Fruit fly (Drosophila melanogaster): ENCODE measurements around the gene Snapin.

The Snapin gene

dm6 chr2L:2724459-2724858 is 35.0 kb downstream of the Snapin start:
- no peak for TF ChIP-seq CG17801 (GFP tag; optimal IDR thresholded peaks at IDR 0.05; ENCODE audit: partially characterized antibody)

DNA sequence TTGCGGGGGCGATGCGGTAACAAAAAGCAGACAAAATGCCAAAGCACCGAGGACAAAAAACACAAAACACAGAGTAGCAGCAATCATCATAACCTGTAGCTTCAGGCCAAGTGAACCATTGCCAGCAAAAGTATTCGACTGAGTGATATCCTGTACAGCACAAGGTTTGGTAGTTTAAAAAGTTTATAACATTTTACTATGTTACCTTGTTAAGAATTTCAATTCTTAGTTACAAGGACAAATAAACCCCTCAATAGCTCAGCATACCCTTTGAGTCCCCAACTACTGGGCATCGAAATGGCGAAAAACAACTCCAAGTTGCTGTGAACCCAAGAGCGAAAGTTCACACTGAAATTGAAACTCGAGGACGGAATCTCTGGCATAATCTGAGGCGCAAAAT is 36.4 kb downstream of the Snapin start:
- no peak for TF ChIP-seq CG17801 (GFP tag; optimal IDR thresholded peaks at IDR 0.05; ENCODE audit: partially characterized antibody)

dm6 chr2L:2721317-2721716 is 38.2 kb downstream of the Snapin start:
- no peak for TF ChIP-seq CG17801 (GFP tag; optimal IDR thresholded peaks at IDR 0.05; ENCODE audit: partially characterized antibody)

DNA sequence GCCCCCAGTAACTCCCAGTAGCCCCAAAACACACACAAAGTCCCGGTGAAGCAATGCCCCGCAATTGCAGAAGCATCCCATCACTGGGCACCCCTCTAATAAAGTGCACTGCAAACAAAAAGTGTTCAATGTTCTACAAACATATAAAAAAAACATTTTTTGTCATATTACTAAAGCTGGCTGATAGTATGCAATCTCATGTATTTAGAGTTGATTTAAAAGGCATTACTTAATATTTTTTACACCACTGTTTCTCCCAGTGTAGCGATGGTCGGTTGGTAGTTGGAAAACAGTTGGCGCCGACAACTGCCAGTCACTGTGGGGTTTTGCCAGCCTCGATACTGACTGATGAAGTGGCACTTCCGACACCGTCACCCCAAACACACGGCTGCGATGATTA is 39.1 kb downstream of the Snapin start:
- TF ChIP-seq CG17801 (GFP tag; optimal IDR thresholded peaks at IDR 0.05; ENCODE audit: partially characterized antibody): no peak
